Worm (Caenorhabditis elegans) whole organism, L4/young adult: ENCODE data around the gene R05H10.1.

Experiments
- W03F9.2 ChIP-seq: fragments of 150-350 bp; optimal IDR thresholded peaks from 2 replicates; lab custom pipeline; 2014; ENCODE audit warnings: missing biosample characterization, missing genetic modification characterization
- dao-5 ChIP-seq: sonication (generic microtip); optimal IDR thresholded peaks from 2 replicates; lab custom pipeline; 2016; ENCODE audit warnings: missing genotype, missing genetic modification characterization, moderate library complexity, missing compliant biosample characterization
- him-1 ChIP-seq: sonication (generic microtip); optimal IDR thresholded peaks from 2 replicates; lab custom pipeline; 2016; ENCODE audit warnings: missing genotype, missing genetic modification reagents, missing genetic modification characterization, missing compliant biosample characterization

The R05H10.1 gene

DNA sequence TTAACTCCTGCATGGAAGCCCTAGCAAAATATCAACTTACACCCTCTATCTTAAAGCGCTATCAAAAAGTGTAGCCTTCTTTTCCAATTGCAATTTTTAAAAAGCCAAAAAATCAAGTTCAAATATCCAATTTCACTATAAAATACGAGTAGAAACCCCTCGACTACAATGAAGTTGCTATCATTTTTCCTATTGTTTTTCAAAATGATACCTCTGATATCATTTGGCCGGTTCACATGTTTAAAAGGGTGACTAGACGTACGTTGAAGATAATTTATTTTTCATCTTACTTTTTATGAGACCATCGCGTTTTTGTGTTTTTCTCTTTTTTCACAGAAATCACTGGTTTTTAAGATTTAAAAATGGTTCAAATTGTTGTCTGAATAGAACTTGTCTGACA lies at the start of gene R05H10.1:
Gene R05H10.1, plus strand, starts transcription at position 334 of the 400 bp plus-strand sequence.
- TF ChIP-seq dao-5 (tag; lab: Kevin White, UChicago) (no peak), W03F9.2 (tag; lab: Kevin White, UChicago) (no peak), him-1 (tag; lab: Kevin White, UChicago) (no peak)

DNA sequence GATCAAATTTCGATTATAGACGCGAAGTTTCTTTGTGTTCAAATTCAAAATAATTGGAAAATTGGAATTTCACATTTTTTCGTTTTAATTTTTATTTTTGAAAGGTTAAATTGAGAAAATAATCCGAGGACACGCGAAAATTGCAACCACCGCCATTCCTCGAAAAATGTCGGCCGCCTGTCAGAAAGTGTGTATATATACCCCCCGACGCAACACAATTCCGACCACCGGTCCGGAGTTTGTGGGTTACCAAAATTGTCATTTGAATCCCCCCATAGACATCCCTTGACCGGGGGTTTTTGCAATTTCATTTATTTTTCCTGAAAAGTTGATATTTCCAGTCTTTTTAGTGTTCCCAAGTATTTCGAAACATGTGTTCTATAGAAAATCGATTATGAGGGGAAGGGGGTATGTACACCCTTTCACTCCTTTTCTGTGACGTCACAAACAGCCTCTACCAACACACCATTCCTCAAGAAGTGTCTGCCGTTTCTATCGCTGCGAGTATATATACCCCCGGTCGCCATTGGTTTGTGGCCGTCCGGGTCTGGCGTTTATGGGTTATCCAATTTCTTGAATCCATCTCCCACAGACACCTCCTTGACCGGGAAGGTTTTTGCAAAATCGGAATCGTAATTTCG lies 47.2 kb upstream of the R05H10.1 start, which contains the start of gene W01D2.3:
Gene W01D2.3, minus strand, starts transcription at position 51 of the 641 bp plus-strand sequence.
- TF ChIP-seq him-1 (tag; lab: Kevin White, UChicago) (peak; percentile 32), dao-5 (tag; lab: Kevin White, UChicago) (peak; percentile 71), W03F9.2 (tag; lab: Kevin White, UChicago) (peak; percentile 33)

DNA sequence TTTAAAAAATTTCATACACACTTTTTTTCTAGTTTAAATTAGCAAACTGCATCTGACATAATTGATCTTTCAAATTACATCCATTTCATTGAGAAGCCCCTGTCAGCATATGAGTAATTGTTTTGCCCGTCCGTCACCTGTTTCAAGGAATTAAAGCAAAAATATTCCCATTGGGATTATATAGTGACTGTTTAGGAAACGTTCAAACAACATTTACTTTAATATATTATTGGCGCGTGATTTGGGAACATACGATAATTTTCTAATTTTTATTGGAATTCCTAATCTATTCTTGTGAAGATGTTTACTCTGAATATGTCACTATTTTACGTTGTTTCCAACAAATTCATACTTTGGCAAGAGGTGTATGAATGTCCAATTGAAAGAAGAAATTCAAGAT lies 45.9 kb upstream of the R05H10.1 start, which contains the start of gene srt-11:
Gene srt-11, plus strand, starts transcription at position 301 of the 400 bp plus-strand sequence.
- no peak for TF ChIP-seq dao-5 (tag; lab: Kevin White, UChicago)
- no peak for TF ChIP-seq him-1 (tag; lab: Kevin White, UChicago)
- no peak for TF ChIP-seq W03F9.2 (tag; lab: Kevin White, UChicago)

DNA sequence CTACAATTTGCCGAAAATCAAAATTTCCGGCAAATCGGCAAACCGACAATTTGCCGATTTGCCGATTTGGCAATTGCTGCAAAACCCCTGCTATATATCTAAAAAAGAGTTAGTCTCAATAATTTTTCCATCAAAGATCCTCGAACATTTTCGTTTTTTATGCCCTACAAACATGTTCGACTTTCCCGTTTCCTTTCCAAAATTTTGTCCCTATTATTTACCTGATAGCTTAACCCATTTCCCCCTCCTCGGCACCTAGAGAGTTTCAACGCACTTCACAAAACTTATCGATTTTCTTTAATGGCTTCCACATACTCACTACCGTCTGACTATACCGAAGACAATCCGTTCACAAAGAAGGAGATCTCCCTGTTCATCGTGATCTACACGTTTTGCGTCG lies 42.9 kb upstream of the R05H10.1 start, which contains the start of gene W01D2.6:
Gene W01D2.6, plus strand, starts transcription at position 301 of the 400 bp plus-strand sequence.
- no peak for TF ChIP-seq him-1 (tag; lab: Kevin White, UChicago)
- no peak for TF ChIP-seq W03F9.2 (tag; lab: Kevin White, UChicago)
- no peak for TF ChIP-seq dao-5 (tag; lab: Kevin White, UChicago)

DNA sequence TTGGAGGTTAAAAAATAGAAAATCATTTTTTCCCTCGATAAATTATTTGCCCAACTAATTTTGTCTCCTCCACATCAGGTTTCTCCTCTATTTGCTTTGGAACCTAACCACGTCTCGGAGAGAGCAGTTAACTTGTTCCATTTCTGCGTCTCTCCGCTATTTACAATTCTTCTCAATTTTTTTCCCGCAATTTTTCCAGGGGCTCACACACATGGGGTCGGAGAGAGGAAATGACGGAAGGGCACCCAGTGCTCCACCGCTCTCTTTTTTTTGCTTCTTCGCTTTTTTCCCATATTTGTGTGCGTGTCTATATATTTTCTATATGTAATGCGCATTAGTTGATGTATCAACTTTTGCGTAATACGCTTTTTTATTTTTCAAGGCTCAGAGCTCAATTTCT lies 41.0 kb upstream of the R05H10.1 start:
- no peak for TF ChIP-seq him-1 (tag; lab: Kevin White, UChicago)
- no peak for TF ChIP-seq W03F9.2 (tag; lab: Kevin White, UChicago)
- TF ChIP-seq dao-5 (tag; lab: Kevin White, UChicago), result no peak

DNA sequence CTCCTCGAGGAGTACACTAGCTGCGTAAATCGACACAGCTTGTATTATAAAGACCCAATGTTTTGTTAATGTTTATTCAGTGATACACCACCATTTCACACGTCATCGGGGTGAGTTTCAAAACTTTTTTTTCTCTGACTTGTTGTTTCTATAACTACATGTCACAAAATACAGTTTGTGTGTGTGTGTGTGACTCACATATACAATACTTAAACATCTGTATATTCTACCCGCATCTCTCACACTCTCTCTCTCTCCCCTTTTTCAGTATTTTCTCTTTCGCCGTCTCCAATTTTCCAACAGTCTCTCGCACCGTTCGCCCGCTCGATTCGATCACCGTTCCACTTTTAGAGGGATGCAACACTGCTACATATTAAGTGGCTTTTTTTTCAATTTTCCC lies 40.1 kb upstream of the R05H10.1 start:
- no peak for TF ChIP-seq W03F9.2 (tag; lab: Kevin White, UChicago)
- no peak for TF ChIP-seq him-1 (tag; lab: Kevin White, UChicago)
- no peak for TF ChIP-seq dao-5 (tag; lab: Kevin White, UChicago)

DNA sequence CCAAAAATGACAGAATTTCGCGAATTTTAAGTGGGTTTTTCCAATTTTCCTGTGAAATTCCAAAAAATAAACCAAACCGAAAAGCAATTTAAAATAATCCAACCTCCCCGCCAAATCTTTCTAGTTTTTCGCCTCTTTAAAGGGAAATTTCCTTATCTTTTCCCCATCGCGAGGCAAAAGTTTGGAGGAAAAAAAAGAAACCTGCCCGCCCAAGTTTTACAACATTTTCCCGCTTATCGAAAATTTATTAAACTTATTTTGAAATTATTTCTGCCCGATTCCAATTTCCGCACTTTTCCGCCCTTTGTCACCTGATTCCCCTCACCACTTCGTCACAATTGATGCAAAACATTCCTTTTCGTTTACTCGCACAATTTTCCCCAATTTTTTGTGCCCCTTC lies 39.4 kb upstream of the R05H10.1 start, which contains the start of gene osta-3:
Gene osta-3, plus strand, starts transcription at position 301 of the 400 bp plus-strand sequence.
- TF ChIP-seq him-1 (tag; lab: Kevin White, UChicago), result no peak
- TF ChIP-seq W03F9.2 (tag; lab: Kevin White, UChicago), result no peak
- TF ChIP-seq dao-5 (tag; lab: Kevin White, UChicago), result no peak

DNA sequence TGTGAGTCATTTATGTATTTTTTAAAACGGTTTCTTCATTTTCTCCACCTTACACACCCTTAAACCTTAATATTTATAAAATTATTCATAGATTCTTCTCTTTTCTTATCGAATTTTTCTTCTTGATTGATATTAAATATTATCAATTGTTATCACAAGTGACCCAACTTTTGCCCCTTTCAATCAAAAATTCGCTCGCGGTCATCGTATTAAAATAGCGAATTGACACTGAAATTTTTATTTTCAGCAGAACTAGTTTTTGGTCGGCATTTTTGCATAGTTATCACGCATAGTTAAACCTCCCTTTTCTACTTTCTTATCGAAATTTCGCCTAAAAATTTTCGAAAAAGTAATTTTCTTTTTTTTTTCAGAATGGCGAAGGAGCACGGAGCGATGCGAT lies 39.0 kb upstream of the R05H10.1 start:
- no peak for TF ChIP-seq him-1 (tag; lab: Kevin White, UChicago)
- TF ChIP-seq dao-5 (tag; lab: Kevin White, UChicago), result no peak

DNA sequence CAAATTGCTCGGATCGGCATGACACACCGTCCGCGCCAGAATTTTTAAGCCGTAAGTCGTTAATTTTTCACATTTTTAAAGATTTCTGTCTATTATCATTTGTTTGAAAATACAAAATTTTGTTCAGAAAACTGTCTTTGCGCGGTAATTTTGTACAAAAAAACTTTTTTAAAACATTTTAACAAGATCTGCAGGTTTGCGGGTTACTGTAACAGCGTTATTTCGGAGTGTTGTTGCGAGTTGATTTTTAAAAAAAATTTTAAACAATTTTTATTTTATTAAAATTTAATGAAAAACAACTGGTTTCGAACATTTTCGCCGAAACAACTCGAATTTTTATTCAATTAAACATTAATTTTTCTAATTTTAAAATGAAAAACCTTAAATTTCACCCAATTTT lies 38.5 kb upstream of the R05H10.1 start:
- no peak for TF ChIP-seq dao-5 (tag; lab: Kevin White, UChicago)
- no peak for TF ChIP-seq him-1 (tag; lab: Kevin White, UChicago)
- no peak for TF ChIP-seq W03F9.2 (tag; lab: Kevin White, UChicago)

DNA sequence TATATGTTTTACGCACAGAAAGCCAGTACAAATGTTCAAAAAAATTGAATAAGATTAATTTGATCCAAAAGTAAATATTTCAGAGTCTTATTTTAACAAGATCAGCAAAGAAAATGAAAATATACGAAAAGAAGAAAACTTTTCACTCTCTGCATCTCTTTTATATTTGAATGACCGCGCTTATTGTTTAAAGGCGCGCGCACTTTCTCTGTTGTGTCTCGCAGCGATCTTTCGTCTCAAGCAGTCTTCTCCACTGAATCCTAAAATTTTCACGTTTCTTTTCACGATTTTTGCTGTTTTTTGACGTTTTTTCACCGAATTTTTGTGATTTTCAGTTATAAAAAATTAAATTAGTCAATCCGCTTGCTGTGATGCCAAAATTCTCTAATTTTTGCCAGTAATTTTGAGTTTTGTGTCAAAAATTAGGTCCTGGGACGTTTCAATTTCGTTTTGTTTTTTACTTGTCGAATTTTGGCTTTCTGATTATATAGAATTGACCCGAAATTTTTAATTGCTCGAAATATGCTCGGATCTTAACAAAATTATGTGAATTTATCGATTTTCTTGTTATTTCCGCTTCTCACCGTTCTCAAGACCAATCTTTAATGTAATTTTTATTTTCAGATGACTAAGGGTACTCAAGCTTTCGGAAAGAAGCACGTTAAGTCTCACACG lies 36.6 kb upstream of the R05H10.1 start, which contains the start of gene W01D2.1:
Gene W01D2.1, plus strand, starts transcription at position 625 of the 675 bp plus-strand sequence.
- no peak for TF ChIP-seq dao-5 (tag; lab: Kevin White, UChicago)
- no peak for TF ChIP-seq him-1 (tag; lab: Kevin White, UChicago)
- TF ChIP-seq W03F9.2 (tag; lab: Kevin White, UChicago), result peak; percentile 24

DNA sequence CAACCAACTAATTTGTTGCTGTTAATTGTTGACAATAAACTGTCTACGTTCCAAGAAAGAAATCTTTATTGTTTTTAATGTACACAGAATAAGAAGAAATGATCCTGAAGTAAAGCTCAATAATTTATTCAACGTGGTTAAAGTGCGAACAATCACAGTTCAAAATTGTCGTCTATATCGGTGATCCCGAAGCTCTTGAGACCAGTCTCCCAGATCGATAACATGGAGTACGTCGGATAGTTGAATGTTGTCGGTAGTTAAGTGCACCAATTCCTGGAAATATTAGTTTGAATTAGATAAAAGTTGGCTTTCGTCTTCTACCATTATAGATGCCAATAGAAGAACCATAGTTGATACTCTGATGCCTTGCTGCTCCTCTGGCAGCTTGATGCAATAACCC lies 35.5 kb upstream of the R05H10.1 start:
- TF ChIP-seq dao-5 (tag; lab: Kevin White, UChicago) (no peak), W03F9.2 (tag; lab: Kevin White, UChicago) (no peak), him-1 (tag; lab: Kevin White, UChicago) (no peak)

DNA sequence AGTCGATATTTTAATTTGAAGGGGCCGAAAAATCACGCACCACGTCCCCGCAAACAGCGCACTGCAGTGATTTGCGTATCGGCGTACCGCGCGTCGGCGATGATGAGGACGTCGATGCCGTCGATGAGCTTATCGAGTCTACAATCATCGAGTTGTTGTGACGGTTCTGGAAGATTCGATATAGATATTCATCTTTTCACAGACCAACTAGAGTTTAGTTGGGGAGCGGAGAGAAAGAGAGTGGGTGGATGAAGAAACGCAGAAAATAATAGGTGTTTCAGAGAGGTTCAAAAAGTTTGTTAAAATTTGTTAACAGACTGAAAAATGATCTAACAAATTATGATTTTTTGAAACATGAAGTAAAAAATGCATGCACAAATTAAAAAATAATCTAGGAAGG lies 33.2 kb upstream of the R05H10.1 start, which contains the start of gene nhr-61:
Gene nhr-61, minus strand, starts transcription at position 168 of the 400 bp plus-strand sequence.
- TF ChIP-seq him-1 (tag; lab: Kevin White, UChicago) (no peak), dao-5 (tag; lab: Kevin White, UChicago) (no peak), W03F9.2 (tag; lab: Kevin White, UChicago) (no peak)

DNA sequence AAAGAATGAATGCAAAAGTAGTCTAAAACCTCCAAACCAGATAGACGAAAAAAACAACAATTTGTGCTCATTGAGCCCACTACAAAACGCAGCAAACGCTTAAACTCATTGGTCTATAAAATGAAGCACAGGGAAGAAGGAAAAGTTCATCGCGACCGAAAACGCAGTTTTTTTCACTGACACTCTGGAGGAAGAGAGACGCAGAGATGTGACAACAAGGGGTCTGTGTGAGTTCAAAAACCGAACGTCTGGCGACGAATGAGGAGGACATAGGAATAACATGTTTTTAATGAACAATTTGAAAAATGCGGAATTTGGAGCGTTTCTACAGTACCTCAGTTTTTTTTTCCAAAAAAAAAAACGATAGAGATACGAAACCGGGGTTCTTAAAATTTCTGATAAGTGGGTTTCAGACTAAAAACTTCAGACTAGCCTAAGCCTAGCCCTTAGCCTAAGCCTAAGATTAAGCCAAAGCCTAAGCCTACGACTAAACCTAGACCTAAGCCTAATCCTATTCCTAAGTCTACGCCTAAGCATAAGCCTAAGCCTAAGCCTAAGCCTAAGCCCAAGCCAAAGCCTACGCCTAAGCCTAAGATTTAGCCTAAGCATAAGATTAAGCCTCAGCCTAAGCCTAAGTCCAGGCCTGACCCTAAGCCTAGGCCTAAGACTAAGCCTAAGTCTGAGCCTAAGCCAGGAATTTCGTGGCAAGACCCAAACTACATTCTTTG lies 32.2 kb upstream of the R05H10.1 start:
- no peak for TF ChIP-seq him-1 (tag; lab: Kevin White, UChicago)
- TF ChIP-seq W03F9.2 (tag; lab: Kevin White, UChicago), result no peak
- TF ChIP-seq dao-5 (tag; lab: Kevin White, UChicago), result no peak
